Worm (Caenorhabditis elegans): ENCODE results near the gene cls-2.

Gene cls-2

DNA sequence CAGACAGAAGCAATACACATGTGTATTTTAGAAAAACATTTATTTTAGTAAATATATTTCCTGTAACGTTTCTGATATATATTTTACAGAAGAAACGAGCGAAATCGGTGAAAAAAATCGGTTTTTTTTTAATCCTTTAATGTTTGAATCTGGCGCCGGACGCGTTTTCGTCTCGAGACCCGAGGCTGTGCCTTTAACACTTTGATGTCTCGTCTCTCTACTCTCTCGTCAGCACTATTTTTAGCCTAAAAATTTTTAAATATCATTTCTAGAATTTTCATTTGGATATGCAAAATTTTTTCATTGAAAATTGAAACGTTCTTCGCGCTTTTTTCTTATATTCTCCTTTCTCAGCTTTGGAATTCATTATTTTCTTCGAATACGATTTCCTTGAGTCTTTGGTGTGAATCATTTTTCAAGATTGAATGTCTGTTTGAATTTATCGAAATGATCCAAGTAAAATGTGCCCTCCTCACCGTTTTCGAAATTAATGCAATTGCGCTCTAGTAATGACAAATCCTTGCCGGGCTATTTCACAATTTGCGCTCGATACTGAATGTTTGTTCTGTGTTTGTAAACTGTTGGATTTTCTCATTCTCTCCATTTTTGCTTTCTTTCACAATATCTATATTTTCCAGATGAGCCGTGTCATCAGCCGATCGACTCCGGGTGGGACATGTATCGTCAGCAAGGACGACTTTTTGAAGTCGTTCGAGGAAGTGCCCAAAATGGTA is at the start of gene cls-2 (continued):
- TF ChIP-seq snpc-1.1 (tag; optimal IDR thresholded peaks at IDR 0.05; ENCODE audit: insufficient read depth) (peak; percentile 6), madf-8 (GFP tag; conservative IDR thresholded peaks at IDR 0.05) (peak; percentile 39), ceh-27 (GFP tag; optimal IDR thresholded peaks at IDR 0.05) (no peak)

DNA sequence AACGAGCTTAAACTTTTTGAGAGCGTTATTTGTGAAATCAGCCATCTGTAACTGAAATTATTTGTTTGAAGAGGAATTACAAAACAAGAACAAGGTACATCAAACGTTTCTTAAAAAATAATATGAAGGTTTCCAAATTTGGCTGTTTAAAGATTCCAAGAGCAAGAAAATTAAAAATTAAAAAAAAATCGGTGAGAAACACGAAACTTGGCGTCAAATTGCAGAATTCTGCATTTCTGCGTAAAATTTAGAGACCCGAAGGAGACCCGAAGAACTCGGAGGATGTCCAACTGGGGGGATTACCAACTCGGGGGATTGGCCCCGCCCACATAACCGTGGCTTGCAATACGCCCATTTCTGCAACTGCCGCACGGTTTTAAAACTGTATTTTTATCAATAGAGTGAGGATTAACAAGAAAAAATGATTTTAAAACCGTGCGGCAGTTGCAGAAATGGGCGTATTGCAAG is 48.9 kb upstream of the cls-2 start, which contains the start of gene rab-6.1:
TSS of gene rab-6.1 (minus strand) at position 51 of the 468 bp plus-strand sequence.
- TF ChIP-seq D2030.7 (GFP tag; IDR thresholded peaks at IDR 0.05) (peak; percentile 56), ceh-100 (GFP tag; IDR thresholded peaks at IDR 0.05) (peak; percentile 65), bed-1 (GFP tag; IDR thresholded peaks at IDR 0.05) (0 out of 2 replicates have a peak, but pooled peaks have one; percentile 24)

- TF ChIP-seq nhr-80 (tag; optimal IDR thresholded peaks at IDR 0.05) = peak; percentile 78
- TF ChIP-seq attf-5 (GFP tag; optimal IDR thresholded peaks at IDR 0.05) = peak; percentile 29
- TF ChIP-seq cebp-1 (GFP tag; IDR thresholded peaks at IDR 0.05) = peak; percentile 46; the same call in 1 of the 2 replicates
- TF ChIP-seq cebp-1 (tag; optimal IDR thresholded peaks at IDR 0.05) = no peak
- TF ChIP-seq bed-2 (GFP tag; IDR thresholded peaks at IDR 0.05) = no peak
These were observed 47.7 kb upstream of the cls-2 start for ce11 chrIII:9007183-9007582.

DNA sequence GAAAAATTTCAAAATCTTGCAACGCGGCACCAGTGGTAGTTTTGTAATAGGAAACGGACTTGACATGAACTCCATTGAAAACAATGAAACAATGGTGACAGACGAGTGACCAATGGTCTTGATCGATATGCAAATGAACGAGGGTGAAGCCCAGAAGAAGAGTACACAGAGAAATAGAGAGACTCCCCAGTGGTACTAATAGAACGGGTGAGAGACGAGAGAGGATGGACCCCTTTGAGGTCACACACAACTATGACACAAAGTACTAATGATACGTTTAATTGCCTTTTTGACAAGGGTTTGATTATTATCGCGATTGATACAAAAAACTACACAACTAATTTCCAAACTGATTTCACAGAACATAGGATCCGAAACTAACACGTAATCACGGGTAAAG is 44.8 kb upstream of the cls-2 start, which contains the start of gene F59B2.8:
TSS of gene F59B2.8 (minus strand) at position 151 of the 400 bp plus-strand sequence.
- no peak for TF ChIP-seq nfyb-1 (GFP tag; IDR thresholded peaks at IDR 0.05)
- TF ChIP-seq dox-1 (GFP tag; IDR thresholded peaks at IDR 0.05) = no peak

ce11 chrIII:9012309-9012708 is 42.5 kb upstream of the cls-2 start, which contains the start of gene F59B2.9:
Gene F59B2.9 (minus strand): TSS chrIII:9012409.
- no peak for TF ChIP-seq hmg-1.2 (GFP tag; IDR thresholded peaks at IDR 0.05)
- TF ChIP-seq ztf-22 (GFP tag; optimal IDR thresholded peaks at IDR 0.05) = no peak
- TF ChIP-seq K11D2.4 (GFP tag; IDR thresholded peaks at IDR 0.05) = no peak
- no peak for TF ChIP-seq nfya-2 (GFP tag; IDR thresholded peaks at IDR 0.05)
- no peak for TF ChIP-seq Y56A3A.18 (GFP tag; IDR thresholded peaks at IDR 0.05)
- TF ChIP-seq madf-6 (GFP tag; IDR thresholded peaks at IDR 0.05) = no peak
- TF ChIP-seq ztf-3 (GFP tag; optimal IDR thresholded peaks at IDR 0.05) = no peak
- TF ChIP-seq him-1 (tag; optimal IDR thresholded peaks at IDR 0.05) = no peak
- no peak for TF ChIP-seq B0019.2 (GFP tag; conservative IDR thresholded peaks at IDR 0.05)
- TF ChIP-seq lin-54 (GFP tag; optimal IDR thresholded peaks at IDR 0.05) = no peak
- TF ChIP-seq die-1 (tag; optimal IDR thresholded peaks at IDR 0.05) = no peak
- TF ChIP-seq chd-7 (tag; optimal IDR thresholded peaks at IDR 0.05) = no peak

DNA sequence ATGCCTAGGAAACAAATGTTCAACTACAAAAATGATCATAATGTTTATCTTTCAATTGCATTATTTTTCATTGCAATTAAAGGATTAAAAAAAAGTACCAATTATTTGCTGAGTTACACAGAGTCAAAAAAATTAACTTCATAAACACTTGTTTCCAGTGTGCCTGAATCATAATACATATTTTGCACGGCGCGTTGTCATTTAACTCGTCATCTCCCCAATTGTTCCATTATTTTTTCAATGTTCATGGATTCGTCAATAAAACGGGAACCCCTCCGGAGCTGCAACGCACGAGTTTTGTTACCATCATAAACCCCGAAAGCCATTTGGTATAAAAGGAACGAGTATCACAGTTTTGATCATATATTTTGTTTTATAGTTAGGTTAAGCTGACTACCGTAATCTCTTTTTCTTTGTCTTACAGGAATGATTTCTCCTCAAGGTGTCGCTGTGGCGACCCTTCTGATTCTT is 37.6 kb upstream of the cls-2 start, which contains the start of gene F59B2.12:
TSS of gene F59B2.12 (plus strand) at position 421 of the 471 bp plus-strand sequence.
- TF ChIP-seq snpc-1.3 (tag; optimal IDR thresholded peaks at IDR 0.05; ENCODE audit: insufficient read depth) = no peak
- TF ChIP-seq ceh-27 (GFP tag; optimal IDR thresholded peaks at IDR 0.05) = no peak
- no peak for TF ChIP-seq madf-6 (GFP tag; IDR thresholded peaks at IDR 0.05)
- TF ChIP-seq attf-6 (GFP tag; IDR thresholded peaks at IDR 0.05) = no peak
- TF ChIP-seq chd-7 (tag; optimal IDR thresholded peaks at IDR 0.05) = no peak
- no peak for TF ChIP-seq K11D2.4 (GFP tag; IDR thresholded peaks at IDR 0.05)
- TF ChIP-seq efl-1 (GFP tag; optimal IDR thresholded peaks at IDR 0.05) = no peak
